Worm (Caenorhabditis elegans): Measurements from ENCODE around the gene C28D4.10.
"Not testable (repeated sequence)": the region's sequence is repeated elsewhere in the genome, so short reads cannot be mapped to it uniquely, and the experiment has no call there.

Gene C28D4.10

ce11 chrIV:9733904-9734303, 4.4 kb upstream of the C28D4.10 start:
- TF ChIP-seq blmp-1 (tag; optimal IDR thresholded peaks at IDR 0.05) (no peak), elt-3 (tag; optimal IDR thresholded peaks at IDR 0.05) (no peak), nhr-28 (tag; optimal IDR thresholded peaks at IDR 0.05) (no peak), ceh-83 (GFP tag; optimal IDR thresholded peaks at IDR 0.05) (no peak), lin-13 (tag; optimal IDR thresholded peaks at IDR 0.05) (no peak), mab-5 (tag; optimal IDR thresholded peaks at IDR 0.05) (no peak), hlh-1 (tag; optimal IDR thresholded peaks at IDR 0.05) (no peak), mls-2 (tag; optimal IDR thresholded peaks at IDR 0.05) (no peak), pha-4 (tag; optimal IDR thresholded peaks at IDR 0.05) (no peak), unc-62 (GFP tag; optimal IDR thresholded peaks at IDR 0.05) (no peak), M03D4.4 (tag; optimal IDR thresholded peaks at IDR 0.05) (no peak), nhr-237 (tag; optimal IDR thresholded peaks at IDR 0.05) (no peak), mep-1 (tag; optimal IDR thresholded peaks at IDR 0.05) (no peak), ham-2 (GFP tag; optimal IDR thresholded peaks at IDR 0.05) (no peak), bed-3 (GFP tag; optimal IDR thresholded peaks at IDR 0.05) (no peak)

ce11 chrIV:9734861-9735260, 3.4 kb upstream of the C28D4.10 start:
- TF ChIP-seq unc-120 (tag; optimal IDR thresholded peaks at IDR 0.05; ENCODE audit: poor library complexity, severe bottlenecking) (peak; percentile 56), nhr-2 (tag; optimal IDR thresholded peaks at IDR 0.05) (no peak)

ce11 chrIV:9735750-9736149, 2.5 kb upstream of the C28D4.10 start:
- no peak for TF ChIP-seq nhr-2 (tag; optimal IDR thresholded peaks at IDR 0.05)
- TF ChIP-seq lin-13 (tag; optimal IDR thresholded peaks at IDR 0.05), result no peak

DNA sequence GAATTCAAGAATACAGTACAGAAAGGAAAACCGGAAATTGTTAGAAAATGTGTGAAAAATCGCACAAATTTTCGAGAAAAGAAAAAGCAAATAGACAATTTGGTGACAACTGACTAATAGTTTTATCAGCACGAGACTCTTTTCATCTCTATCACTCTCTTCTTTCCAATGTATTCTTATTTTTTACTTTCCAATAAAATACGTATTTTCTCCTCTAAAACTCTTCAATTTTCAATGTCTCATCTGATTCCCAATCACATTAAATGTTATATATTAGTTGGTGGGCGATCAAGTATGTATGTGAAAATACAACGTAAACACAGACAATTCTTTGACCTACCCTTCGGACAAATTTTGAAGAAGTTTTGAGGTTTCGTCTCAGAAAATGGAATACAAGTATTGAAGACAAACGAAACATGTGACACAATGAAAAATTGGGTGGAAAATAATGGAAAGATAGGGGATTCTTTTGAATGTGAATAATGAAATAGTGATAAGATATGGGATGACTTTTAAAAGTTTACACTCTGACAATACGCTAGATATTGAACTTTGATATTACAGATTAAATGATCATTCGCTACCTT, 997 bp upstream of the C28D4.10 start, which contains the start of gene cka-1:
Gene cka-1 (minus strand): TSS at position 418 of the 587 bp plus-strand sequence.
- TF ChIP-seq ceh-83 (GFP tag; optimal IDR thresholded peaks at IDR 0.05) (no peak), elt-1 (tag; optimal IDR thresholded peaks at IDR 0.05; ENCODE audit: borderline replicate concordance, insufficient read depth) (no peak), sem-2 (GFP tag; optimal IDR thresholded peaks at IDR 0.05) (no peak), mls-2 (tag; optimal IDR thresholded peaks at IDR 0.05) (no peak), lsy-2 (tag; optimal IDR thresholded peaks at IDR 0.05) (no peak), elt-3 (tag; optimal IDR thresholded peaks at IDR 0.05) (no peak), sptf-1 (tag; optimal IDR thresholded peaks at IDR 0.05) (no peak), ceh-43 (GFP tag; optimal IDR thresholded peaks at IDR 0.05) (no peak), unc-62 (GFP tag; optimal IDR thresholded peaks at IDR 0.05) (no peak), drap-1 (GFP tag; optimal IDR thresholded peaks at IDR 0.05) (no peak)

DNA sequence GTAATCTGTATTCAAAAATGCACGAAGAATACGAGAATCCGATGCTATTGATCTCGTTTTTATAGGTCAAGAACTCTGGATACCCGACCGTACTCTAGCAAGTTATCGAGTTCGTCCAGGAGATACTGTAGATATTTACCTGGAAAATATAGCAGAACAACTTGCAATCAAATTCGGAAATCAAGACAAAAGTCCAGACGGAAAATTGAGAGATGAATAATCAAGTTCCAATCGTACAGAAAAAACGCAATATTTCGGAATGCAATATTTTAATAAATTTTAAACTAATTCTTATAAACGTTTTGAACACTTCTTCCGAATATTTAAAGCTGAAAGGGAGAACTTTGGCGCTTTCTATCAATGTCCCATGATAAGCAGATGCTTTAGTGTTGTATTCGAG, 707 bp downstream of the C28D4.10 start:
- TF ChIP-seq drap-1 (GFP tag; optimal IDR thresholded peaks at IDR 0.05) (no peak), ztf-11 (tag; optimal IDR thresholded peaks at IDR 0.05) (no peak), nhr-2 (tag; optimal IDR thresholded peaks at IDR 0.05) (no peak)

DNA sequence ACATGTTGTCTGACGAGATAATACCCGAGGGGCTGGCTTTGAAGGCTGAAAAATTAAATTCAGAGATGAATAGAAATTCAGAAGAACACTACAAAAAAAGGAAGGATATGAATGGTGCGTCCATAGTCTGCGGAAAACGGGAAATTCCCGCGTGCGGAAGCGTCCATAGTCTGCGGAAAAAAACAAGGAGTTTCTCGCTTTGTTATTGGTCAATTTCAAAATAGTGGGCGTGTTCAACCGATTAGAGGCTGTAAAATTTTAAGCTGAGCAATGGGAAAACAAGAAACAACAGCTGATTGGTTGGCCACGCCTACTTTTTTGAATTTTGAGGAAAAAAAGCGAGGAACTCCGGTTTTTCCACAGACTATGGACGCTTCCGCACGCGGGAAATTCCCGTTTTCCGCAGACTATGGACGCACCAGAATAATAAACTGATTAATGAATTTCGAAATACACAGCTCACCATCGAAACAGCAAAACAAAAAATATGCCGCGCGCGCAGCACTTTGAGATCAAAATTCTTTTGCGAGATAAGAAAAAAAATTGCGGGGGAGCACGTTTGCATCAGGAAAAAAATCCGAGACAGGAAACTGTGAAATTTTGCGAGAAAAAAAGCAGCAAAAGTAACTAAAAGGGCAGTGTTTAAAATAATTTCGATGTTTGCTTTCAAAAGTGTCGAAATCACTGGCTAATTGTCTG, 2.7 kb downstream of the C28D4.10 start, which contains the start of gene gln-6:
Gene gln-6 (minus strand): TSS at position 51 of the 699 bp plus-strand sequence.
- not testable (repeated sequence) for TF ChIP-seq tbx-8 (GFP tag; optimal IDR thresholded peaks at IDR 0.05); cnd-1 (tag; optimal IDR thresholded peaks at IDR 0.05); ham-2 (GFP tag; optimal IDR thresholded peaks at IDR 0.05)

ce11 chrIV:9742883-9743282, 4.6 kb downstream of the C28D4.10 start, which contains the start of gene C28D4.7:
Gene C28D4.7 (minus strand): TSS chrIV:9743147.
- no peak for TF ChIP-seq lin-13 (tag; optimal IDR thresholded peaks at IDR 0.05)
- TF ChIP-seq pha-4 (tag; optimal IDR thresholded peaks at IDR 0.05), result no peak
- no peak for TF ChIP-seq ham-2 (GFP tag; optimal IDR thresholded peaks at IDR 0.05)
- no peak for TF ChIP-seq unc-62 (GFP tag; optimal IDR thresholded peaks at IDR 0.05)
- no peak for TF ChIP-seq mls-2 (tag; optimal IDR thresholded peaks at IDR 0.05)
- no peak for TF ChIP-seq nhr-237 (tag; optimal IDR thresholded peaks at IDR 0.05)
- TF ChIP-seq drap-1 (GFP tag; optimal IDR thresholded peaks at IDR 0.05), result no peak
- no peak for TF ChIP-seq nhr-28 (tag; optimal IDR thresholded peaks at IDR 0.05)
- no peak for TF ChIP-seq unc-39 (tag; optimal IDR thresholded peaks at IDR 0.05)
- no peak for TF ChIP-seq M03D4.4 (tag; optimal IDR thresholded peaks at IDR 0.05)
- no peak for TF ChIP-seq nhr-12 (tag; optimal IDR thresholded peaks at IDR 0.05)
- TF ChIP-seq elt-3 (tag; optimal IDR thresholded peaks at IDR 0.05), result no peak
- no peak for TF ChIP-seq blmp-1 (tag; optimal IDR thresholded peaks at IDR 0.05)
- no peak for TF ChIP-seq hlh-1 (tag; optimal IDR thresholded peaks at IDR 0.05)
- TF ChIP-seq ceh-43 (GFP tag; optimal IDR thresholded peaks at IDR 0.05), result no peak
- TF ChIP-seq mep-1 (tag; optimal IDR thresholded peaks at IDR 0.05), result no peak
- no peak for TF ChIP-seq tbx-8 (GFP tag; optimal IDR thresholded peaks at IDR 0.05)
- TF ChIP-seq nhr-76 (tag; optimal IDR thresholded peaks at IDR 0.05), result no peak
